Worm (Caenorhabditis elegans): Measurements from ENCODE around the gene inx-18.
A peak's percentile ranks its signal among the peaks of the same experiment; 100 is the strongest.

The inx-18 gene

ce11 chrIV:654526-655440, 48.6 kb downstream of the inx-18 start, which contains the start of the genes rpl-15 and K11H12.8 (continued):
- TF ChIP-seq tbx-7 (tag; optimal IDR thresholded peaks at IDR 0.05) (peak; percentile 80), elt-2 (tag; optimal IDR thresholded peaks at IDR 0.05) (peak; percentile 98), fkh-6 (tag; optimal IDR thresholded peaks at IDR 0.05) (peak; percentile 75), ceh-34 (tag; optimal IDR thresholded peaks at IDR 0.05) (peak; percentile 100), pha-2 (tag; optimal IDR thresholded peaks at IDR 0.05) (peak; percentile 87), gmeb-2 (tag; optimal IDR thresholded peaks at IDR 0.05) (peak; percentile 87), dmd-4 (tag; optimal IDR thresholded peaks at IDR 0.05; ENCODE audit: borderline replicate concordance) (peak; percentile 47), fkh-10 (GFP tag; optimal IDR thresholded peaks at IDR 0.05) (peak; percentile 88), hlh-8 (tag; optimal IDR thresholded peaks at IDR 0.05) (peak; percentile 93), lin-11 (tag; optimal IDR thresholded peaks at IDR 0.05) (peak; percentile 52), eyg-1 (tag; optimal IDR thresholded peaks at IDR 0.05) (peak; percentile 82), dve-1 (tag; optimal IDR thresholded peaks at IDR 0.05) (peak; percentile 99), ahr-1 (tag; optimal IDR thresholded peaks at IDR 0.05) (peak; percentile 88), sox-4 (tag; optimal IDR thresholded peaks at IDR 0.05) (peak; percentile 84), rnt-1 (tag; optimal IDR thresholded peaks at IDR 0.05) (peak; percentile 99), pha-4 (tag; optimal IDR thresholded peaks at IDR 0.05) (no peak), ztf-16 (tag; optimal IDR thresholded peaks at IDR 0.05) (peak; percentile 97), npax-4 (tag; optimal IDR thresholded peaks at IDR 0.05) (peak; percentile 18), elt-4 (tag; optimal IDR thresholded peaks at IDR 0.05) (no peak)

DNA sequence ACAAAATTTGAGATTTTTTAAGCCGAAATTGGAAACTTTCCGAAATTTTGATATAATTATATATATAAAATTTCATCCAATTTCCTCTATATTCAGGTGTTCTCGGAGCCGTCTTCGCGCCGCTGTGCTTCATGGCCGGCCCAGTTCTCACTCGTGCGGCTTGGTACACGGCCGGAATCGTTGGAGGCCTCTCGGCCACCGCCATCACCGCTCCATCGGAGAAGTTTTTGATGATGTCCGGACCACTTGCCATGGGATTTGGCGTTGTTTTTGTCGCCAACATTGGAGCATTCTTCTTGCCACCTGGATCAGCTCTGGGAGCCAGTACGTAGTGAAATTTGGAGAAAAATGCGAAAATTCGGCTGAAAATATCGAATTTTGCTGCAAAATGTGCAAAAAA, 50.9 kb downstream of the inx-18 start:
- TF ChIP-seq ceh-18 (tag; optimal IDR thresholded peaks at IDR 0.05), result no peak
- TF ChIP-seq T23F11.4 (GFP tag; optimal IDR thresholded peaks at IDR 0.05), result no peak
- TF ChIP-seq K02D7.2 (tag; optimal IDR thresholded peaks at IDR 0.05), result no peak

- TF ChIP-seq syd-9 (tag; optimal IDR thresholded peaks at IDR 0.05) (no peak), Y22D7AL.16 (tag; optimal IDR thresholded peaks at IDR 0.05) (peak; percentile 15), hlh-30 (tag; optimal IDR thresholded peaks at IDR 0.05; ENCODE audit: insufficient read depth) (peak; percentile 20), ceh-34 (tag; optimal IDR thresholded peaks at IDR 0.05) (peak; percentile 63), nfya-1 (tag; optimal IDR thresholded peaks at IDR 0.05) (peak; percentile 25)
These were observed 51.8 kb downstream of the inx-18 start for ce11 chrIV:657932-658331.

ce11 chrIV:658497-659177, 52.5 kb downstream of the inx-18 start:
- TF ChIP-seq C38D4.7 (GFP tag; optimal IDR thresholded peaks at IDR 0.05) (no peak), nhr-11 (tag; optimal IDR thresholded peaks at IDR 0.05) (no peak), ceh-31 (tag; optimal IDR thresholded peaks at IDR 0.05) (no peak), ceh-14 (tag; optimal IDR thresholded peaks at IDR 0.05) (no peak), che-1 (tag; optimal IDR thresholded peaks at IDR 0.05) (no peak), tbx-2 (tag; optimal IDR thresholded peaks at IDR 0.05) (no peak), lin-11 (tag; optimal IDR thresholded peaks at IDR 0.05) (no peak), ztf-16 (tag; optimal IDR thresholded peaks at IDR 0.05) (no peak), pha-4 (tag; optimal IDR thresholded peaks at IDR 0.05) (no peak), npax-4 (tag; optimal IDR thresholded peaks at IDR 0.05) (no peak), pros-1 (tag; optimal IDR thresholded peaks at IDR 0.05) (no peak), pax-1 (tag; optimal IDR thresholded peaks at IDR 0.05) (no peak), unc-42 (tag; optimal IDR thresholded peaks at IDR 0.05) (no peak), fax-1 (tag; optimal IDR thresholded peaks at IDR 0.05) (no peak)
